Worm (Caenorhabditis elegans) whole organism, L4 larva: Measurements from ENCODE around the gene sptl-3.

Source experiments
- egl-27 ChIP-seq: sonication (generic microtip); optimal IDR thresholded peaks from 3 replicates; lab custom pipeline; 2017; ENCODE audit warnings: missing biosample characterization, missing genetic modification reagents, missing genetic modification characterization
- hlh-11 ChIP-seq: fragments of 200-800 bp; sonication (Bioruptor generic); optimal IDR thresholded peaks from 2 replicates; lab custom pipeline; 2018; ENCODE audit warnings: mild to moderate bottlenecking, missing genetic modification characterization, missing compliant biosample characterization
- mdl-1 ChIP-seq, 2 experiments: fragments of 150-350 bp in 1 of 2; sonication (generic microtip) in 1 of 2; optimal IDR thresholded peaks; 2 replicates each; lab custom pipeline; 2014 to 2017; ENCODE audit warnings: missing biosample characterization in 2 of 2, missing genetic modification characterization in 2 of 2

ce11 chrV:13931952-13932351, 38.8 kb downstream of the sptl-3 start:
- TF ChIP-seq mdl-1 (tag; optimal IDR thresholded peaks at IDR 0.05; lab: Kevin White, UChicago) (no peak), hlh-11 (tag; lab: Kevin White, UChicago) (no peak), egl-27 (tag; lab: Kevin White, UChicago) (no peak)
